Worm (Caenorhabditis elegans): Measurements from ENCODE around the gene let-711.
"Not testable (repeated sequence)": the region's sequence is repeated elsewhere in the genome, so short reads cannot be mapped to it uniquely, and the experiment has no call there.

The let-711 gene

ce11 chrIII:6974952-6975351 is 28.4 kb downstream of the let-711 start:
- TF ChIP-seq unc-62 (GFP tag; optimal IDR thresholded peaks at IDR 0.05): no peak

- TF ChIP-seq unc-62 (GFP tag; optimal IDR thresholded peaks at IDR 0.05): no peak
Measured at ce11 chrIII:6978875-6979274, 32.4 kb downstream of the let-711 start.

DNA sequence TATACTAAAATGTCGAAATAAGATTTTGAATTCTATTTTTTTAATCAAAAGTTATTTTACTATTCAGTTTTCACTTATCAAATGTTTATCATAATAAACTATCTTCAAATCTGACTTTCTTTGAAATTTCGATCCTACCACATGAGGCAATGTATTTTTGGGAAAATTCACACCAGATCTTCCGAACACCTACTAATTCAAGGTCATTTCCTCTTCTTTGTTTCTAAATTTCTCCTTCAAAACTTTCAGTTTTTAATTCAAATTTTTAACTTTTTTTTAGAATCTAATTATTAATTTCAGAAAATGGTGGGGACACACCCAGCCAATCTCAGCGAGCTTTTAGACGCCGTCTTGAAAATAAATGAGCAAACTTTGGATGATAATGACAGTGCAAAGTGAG is 33.1 kb downstream of the let-711 start, which contains the start of gene ceh-20:
TSS of gene ceh-20 (plus strand) at position 301 of the 400 bp plus-strand sequence.
- no peak for TF ChIP-seq unc-62 (GFP tag; optimal IDR thresholded peaks at IDR 0.05)

ce11 chrIII:6981989-6982553 is 35.6 kb downstream of the let-711 start, which contains the start of gene F31E3.6:
Gene F31E3.6, plus strand, starts transcription at chrIII:6982081.
- TF ChIP-seq unc-62 (GFP tag; optimal IDR thresholded peaks at IDR 0.05): not testable (repeated sequence)

DNA sequence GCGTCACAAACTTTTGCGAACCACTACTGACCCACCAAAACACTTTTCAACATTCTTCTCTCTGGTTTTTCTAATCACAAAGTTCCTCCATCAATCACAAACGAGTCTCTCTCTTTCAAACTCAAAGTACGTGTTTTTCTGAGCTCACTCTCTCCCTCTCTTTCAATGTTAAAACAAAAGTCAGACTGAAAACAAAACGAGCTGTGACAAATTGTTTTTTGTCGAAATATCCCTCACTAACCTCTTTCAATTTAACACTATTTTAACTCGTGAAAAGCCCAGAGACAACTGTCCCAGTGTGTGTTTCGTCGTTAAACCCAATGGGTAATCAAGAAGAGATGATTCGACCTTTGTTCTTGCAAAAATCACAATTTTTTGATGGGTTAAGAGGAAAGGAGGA is 41.5 kb downstream of the let-711 start:
- no peak for TF ChIP-seq unc-62 (GFP tag; optimal IDR thresholded peaks at IDR 0.05)

- TF ChIP-seq unc-62 (GFP tag; optimal IDR thresholded peaks at IDR 0.05): no peak
Measured at ce11 chrIII:6989201-6989600, 42.7 kb downstream of the let-711 start.

- TF ChIP-seq unc-62 (GFP tag; optimal IDR thresholded peaks at IDR 0.05): no peak
Measured at ce11 chrIII:6989900-6990299, 43.4 kb downstream of the let-711 start, which contains the start of gene prk-1. Gene prk-1, plus strand, starts transcription at chrIII:6990168.

DNA sequence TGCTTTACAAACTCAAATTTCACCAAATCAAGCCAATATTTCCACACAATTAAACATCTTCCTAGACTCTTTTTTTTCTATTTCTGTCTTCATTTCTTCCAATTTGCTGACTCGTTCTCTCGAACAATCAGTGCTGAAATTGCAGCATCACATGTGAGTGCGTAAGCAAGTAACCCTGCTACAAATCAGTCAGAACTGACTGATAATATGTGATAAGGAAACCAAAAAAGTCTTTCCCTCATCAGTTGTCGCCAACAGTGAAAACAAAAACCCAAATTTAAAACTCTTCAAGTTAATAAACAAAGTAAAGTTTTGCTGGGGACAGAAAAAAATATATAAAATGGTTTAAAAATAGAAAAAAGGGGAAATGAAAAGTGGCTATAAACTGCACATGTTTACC is 44.9 kb downstream of the let-711 start:
- no peak for TF ChIP-seq unc-62 (GFP tag; optimal IDR thresholded peaks at IDR 0.05)

ce11 chrIII:6992496-6992895 is 46.0 kb downstream of the let-711 start:
- TF ChIP-seq unc-62 (GFP tag; optimal IDR thresholded peaks at IDR 0.05): no peak

DNA sequence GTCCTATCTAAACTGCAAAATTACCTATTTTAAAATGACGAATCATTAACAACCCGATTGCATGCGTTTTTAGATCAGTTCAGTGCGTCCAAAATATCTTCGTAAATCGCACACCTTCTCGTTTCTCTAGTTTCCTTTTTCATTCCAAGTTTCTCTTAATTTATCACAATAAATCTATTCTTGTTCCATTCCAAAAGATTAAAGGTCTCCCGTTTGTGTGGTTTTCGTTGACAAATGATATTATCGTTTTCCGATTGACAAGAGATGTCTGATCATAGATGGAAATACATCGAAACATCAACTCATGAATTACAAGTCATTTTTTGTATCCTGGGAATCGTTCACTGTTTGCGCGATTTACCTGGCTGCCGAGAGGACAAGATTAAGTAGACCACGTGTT is 46.7 kb downstream of the let-711 start:
- TF ChIP-seq unc-62 (GFP tag; optimal IDR thresholded peaks at IDR 0.05): no peak

ce11 chrIII:7002143-7002542 is 55.6 kb downstream of the let-711 start:
- no peak for TF ChIP-seq unc-62 (GFP tag; optimal IDR thresholded peaks at IDR 0.05)

DNA sequence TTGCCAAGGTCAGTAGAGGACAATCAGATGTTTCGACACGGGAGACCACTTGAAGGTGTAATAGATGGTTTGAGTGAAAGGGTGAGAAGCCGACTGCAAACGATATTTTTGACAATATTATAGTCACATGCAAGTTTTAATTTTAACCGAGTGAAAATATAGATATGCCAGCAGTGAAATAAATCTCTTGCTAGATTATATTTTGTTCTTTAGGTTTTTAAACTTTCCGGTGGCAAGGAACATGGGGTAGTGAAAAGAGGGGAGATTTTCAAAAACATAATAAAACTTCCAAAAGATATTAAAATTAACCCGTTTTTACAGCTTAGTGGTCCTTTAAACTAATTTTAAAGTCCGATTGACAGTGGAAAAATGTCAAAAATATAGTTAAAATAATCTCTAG is 58.8 kb downstream of the let-711 start, which contains the start of gene C06E8.5:
TSS of gene C06E8.5 (minus strand) at position 101 of the 400 bp plus-strand sequence.
- no peak for TF ChIP-seq unc-62 (GFP tag; optimal IDR thresholded peaks at IDR 0.05)
